Worm (Caenorhabditis elegans): Measurements from ENCODE around the gene ttr-52.
A peak's percentile ranks its signal among the peaks of the same experiment; 100 is the strongest.

The ttr-52 gene

DNA sequence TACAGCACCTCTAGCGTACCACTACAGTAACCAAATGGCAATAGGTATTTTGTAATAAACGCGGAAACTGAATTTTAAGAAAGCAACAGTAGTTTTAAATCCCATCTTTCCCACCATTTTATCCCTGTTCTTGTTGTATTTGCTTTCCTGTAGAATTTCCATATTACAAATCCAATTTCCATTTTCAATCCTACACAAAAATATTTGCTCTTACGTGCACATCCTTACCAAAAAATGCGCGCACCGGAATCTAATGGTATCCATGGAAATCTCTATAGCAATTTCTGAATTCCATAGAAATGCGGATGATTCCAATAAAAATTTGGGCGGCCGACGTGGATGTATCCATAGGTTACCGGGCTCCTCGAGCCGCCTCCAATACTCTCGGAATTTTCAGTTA is 25.6 kb downstream of the ttr-52 start, which contains the start of gene trf-1:
Gene trf-1, plus strand, starts transcription at position 301 of the 400 bp plus-strand sequence.
- TF ChIP-seq aly-2 (tag; optimal IDR thresholded peaks at IDR 0.05) (no peak), ceh-82 (tag; optimal IDR thresholded peaks at IDR 0.05) (no peak)

DNA sequence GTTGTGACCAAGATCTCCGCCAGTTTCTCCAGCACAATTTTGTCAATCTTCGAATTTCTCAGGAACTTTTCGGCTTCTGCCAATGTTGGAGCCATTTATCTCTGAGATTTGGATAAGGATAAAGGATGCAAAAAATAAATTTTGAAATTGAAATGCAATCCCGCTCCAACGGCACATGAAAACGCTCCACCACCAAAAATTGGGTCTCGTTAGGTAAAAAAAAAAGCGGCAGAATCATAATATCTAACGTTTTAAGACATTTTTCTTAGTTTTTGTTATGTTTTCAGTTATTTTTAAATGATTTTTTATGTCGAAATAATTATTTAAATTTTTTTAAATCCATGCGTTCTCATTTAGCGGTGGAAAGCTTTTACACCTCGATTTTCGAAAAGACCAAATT is 29.9 kb downstream of the ttr-52 start, which contains the start of gene F45G2.7:
Gene F45G2.7, minus strand, starts transcription at position 101 of the 400 bp plus-strand sequence.
- TF ChIP-seq blmp-1 (tag; optimal IDR thresholded peaks at IDR 0.05; ENCODE audit: insufficient read depth): no peak
- no peak for TF ChIP-seq mdl-1 (tag; optimal IDR thresholded peaks at IDR 0.05)
- no peak for TF ChIP-seq ZK546.5 (tag; optimal IDR thresholded peaks at IDR 0.05)
- TF ChIP-seq elt-1 (tag; optimal IDR thresholded peaks at IDR 0.05): no peak
- no peak for TF ChIP-seq elt-3 (tag; optimal IDR thresholded peaks at IDR 0.05)
- TF ChIP-seq C34F6.9 (tag; optimal IDR thresholded peaks at IDR 0.05): no peak
- TF ChIP-seq ceh-82 (tag; optimal IDR thresholded peaks at IDR 0.05): no peak
- TF ChIP-seq nhr-11 (tag; optimal IDR thresholded peaks at IDR 0.05): no peak
- TF ChIP-seq lin-39 (tag; optimal IDR thresholded peaks at IDR 0.05): no peak
- TF ChIP-seq peb-1 (tag; optimal IDR thresholded peaks at IDR 0.05): no peak
- no peak for TF ChIP-seq nhr-6 (tag; optimal IDR thresholded peaks at IDR 0.05)
- no peak for TF ChIP-seq aly-2 (tag; optimal IDR thresholded peaks at IDR 0.05)
- TF ChIP-seq mbf-1 (tag; optimal IDR thresholded peaks at IDR 0.05): no peak
- no peak for TF ChIP-seq nhr-10 (tag; optimal IDR thresholded peaks at IDR 0.05)
- no peak for TF ChIP-seq R02D3.7 (tag; optimal IDR thresholded peaks at IDR 0.05)
- TF ChIP-seq lsy-2 (tag; optimal IDR thresholded peaks at IDR 0.05): no peak
- no peak for TF ChIP-seq nhr-23 (tag; optimal IDR thresholded peaks at IDR 0.05)

DNA sequence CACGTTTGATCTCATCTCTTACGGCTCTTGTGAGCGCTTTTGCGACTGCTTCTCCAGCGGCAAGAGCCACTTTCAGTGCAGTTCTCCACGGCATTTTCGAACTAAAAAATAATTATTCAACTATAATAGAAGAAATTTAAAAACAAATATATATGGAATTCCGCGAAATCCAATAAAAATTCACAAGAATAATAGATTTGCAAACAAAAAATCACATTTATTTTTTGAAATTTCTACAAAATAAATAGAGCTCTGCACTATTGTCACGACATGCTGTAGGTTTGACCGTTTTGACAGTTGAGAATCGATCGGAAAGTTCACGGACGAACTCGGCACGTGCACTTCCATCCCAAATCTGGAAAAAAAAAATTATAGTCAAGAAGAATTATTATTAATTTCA is 31.1 kb downstream of the ttr-52 start, which contains the start of gene F45G2.8:
Gene F45G2.8, minus strand, starts transcription at position 101 of the 400 bp plus-strand sequence.
- no peak for TF ChIP-seq sem-4 (tag; optimal IDR thresholded peaks at IDR 0.05)
- TF ChIP-seq unc-39 (tag; optimal IDR thresholded peaks at IDR 0.05): no peak
- TF ChIP-seq ztf-11 (tag; optimal IDR thresholded peaks at IDR 0.05): no peak
- no peak for TF ChIP-seq fos-1 (tag; optimal IDR thresholded peaks at IDR 0.05)
- TF ChIP-seq mab-5 (tag; optimal IDR thresholded peaks at IDR 0.05): no peak
- no peak for TF ChIP-seq nhr-10 (tag; optimal IDR thresholded peaks at IDR 0.05)
- no peak for TF ChIP-seq alr-1 (tag; optimal IDR thresholded peaks at IDR 0.05)
- TF ChIP-seq ama-1 (optimal IDR thresholded peaks at IDR 0.05): no peak
- no peak for TF ChIP-seq lin-11 (tag; optimal IDR thresholded peaks at IDR 0.05)

DNA sequence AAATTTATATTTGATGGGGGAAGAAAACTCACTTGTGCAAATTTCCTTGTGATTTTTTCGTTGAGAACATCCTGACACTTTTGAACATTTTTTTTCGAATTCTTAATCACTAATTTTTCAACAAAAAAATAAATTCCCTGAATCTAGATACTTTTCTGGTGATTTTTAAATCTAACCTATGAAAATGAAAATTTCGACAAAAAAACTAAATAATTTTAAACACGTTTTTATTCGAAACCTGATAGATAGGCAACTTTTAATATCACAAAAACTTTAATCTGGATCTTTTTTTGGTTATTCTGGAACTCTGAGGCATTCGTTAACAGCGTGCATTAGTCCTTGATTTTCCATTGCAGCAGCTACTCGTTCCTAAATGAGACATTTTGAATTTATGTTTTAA is 32.3 kb downstream of the ttr-52 start, which contains the start of gene F45G2.9:
Gene F45G2.9, minus strand, starts transcription at position 101 of the 400 bp plus-strand sequence.
- TF ChIP-seq ceh-16 (tag; optimal IDR thresholded peaks at IDR 0.05) (no peak), unc-62 (GFP tag; optimal IDR thresholded peaks at IDR 0.05) (no peak)

DNA sequence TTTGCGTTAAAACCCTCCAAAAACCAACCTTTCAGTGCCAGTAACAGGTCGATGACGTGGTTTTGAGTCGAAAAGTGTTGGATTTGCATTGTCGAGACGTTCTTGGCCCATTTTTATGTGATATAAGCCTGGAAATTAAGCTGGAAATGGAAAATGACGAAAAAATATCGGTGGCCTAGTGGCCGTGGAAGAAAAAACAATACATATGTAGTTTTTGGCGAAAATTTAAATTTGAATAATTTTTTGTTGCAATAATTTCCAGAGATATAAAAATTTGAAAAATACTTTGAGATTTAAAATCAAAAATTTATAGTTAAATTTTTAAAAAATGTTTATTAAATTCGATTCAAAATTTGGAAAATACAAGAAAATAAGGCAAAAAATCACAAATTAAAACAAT is 34.9 kb downstream of the ttr-52 start, which contains the start of gene ciao-2B:
Gene ciao-2B, minus strand, starts transcription at position 130 of the 400 bp plus-strand sequence.
- TF ChIP-seq dmd-4 (tag; optimal IDR thresholded peaks at IDR 0.05): no peak
- TF ChIP-seq mbf-1 (tag; optimal IDR thresholded peaks at IDR 0.05): no peak
- peak; percentile 37 for TF ChIP-seq lin-13 (GFP tag; optimal IDR thresholded peaks at IDR 0.05)
- TF ChIP-seq sem-4 (tag; optimal IDR thresholded peaks at IDR 0.05): no peak
- peak in 1 of 2 experiments; percentile 64 for TF ChIP-seq lsy-2 (tag; optimal IDR thresholded peaks at IDR 0.05)
- peak; percentile 90 for TF ChIP-seq gmeb-1 (tag; optimal IDR thresholded peaks at IDR 0.05)
- no peak for TF ChIP-seq egl-27 (tag; optimal IDR thresholded peaks at IDR 0.05)
- no peak for TF ChIP-seq ztf-1 (GFP tag; conservative IDR thresholded peaks at IDR 0.05)
- TF ChIP-seq crh-2 (tag; optimal IDR thresholded peaks at IDR 0.05): peak; percentile 15
- TF ChIP-seq nhr-25 (tag; optimal IDR thresholded peaks at IDR 0.05): peak; percentile 6
- peak; percentile 63 for TF ChIP-seq unc-55 (GFP tag; optimal IDR thresholded peaks at IDR 0.05)
- no peak for TF ChIP-seq zag-1 (tag; optimal IDR thresholded peaks at IDR 0.05)
- peak; percentile 54 for TF ChIP-seq C34F6.9 (tag; optimal IDR thresholded peaks at IDR 0.05)
- TF ChIP-seq ama-1 (optimal IDR thresholded peaks at IDR 0.05): no peak
